Fruit fly (Drosophila melanogaster) whole organism, embryonic: ENCODE results near the gene CG11241.

Experiments
- Adf1 ChIP-seq: fragments of 200-800 bp; sonication (Bioruptor generic); IDR thresholded peaks from 2 replicates; pipeline ENCODE4 v1.3.6; 2022; ENCODE audit warnings: missing biosample characterization, missing genetic modification characterization
- Atf6 ChIP-seq: fragments of 200-800 bp; sonication (Bioruptor generic); IDR thresholded peaks from 2 replicates; pipeline ENCODE4 v1.3.6; 2022; ENCODE audit warnings: missing biosample characterization, missing genetic modification characterization
- CG11398 ChIP-seq: fragments of 200-800 bp; sonication (Bioruptor generic); optimal IDR thresholded peaks from 2 replicates; lab custom pipeline; 2016; ENCODE audit warnings: missing biosample characterization, missing genetic modification characterization
- CG13296 ChIP-seq: fragments of 200-800 bp; sonication (Bioruptor generic); optimal IDR thresholded peaks from 3 replicates; lab custom pipeline; 2018; ENCODE audit warnings: missing biosample characterization, mild to moderate bottlenecking, missing genetic modification characterization
- CG1602 ChIP-seq: fragments of 200-800 bp; sonication (Bioruptor generic); optimal IDR thresholded peaks from 3 replicates; lab custom pipeline; 2016; ENCODE audit warnings: missing biosample characterization, missing genetic modification characterization
- CG1603 ChIP-seq: fragments of 200-800 bp; sonication (Bioruptor generic); optimal IDR thresholded peaks from 2 replicates; lab custom pipeline; 2019; ENCODE audit warnings: missing biosample characterization, mild to moderate bottlenecking, missing genetic modification characterization, moderate library complexity
- CG17612 ChIP-seq: fragments of 200-800 bp; sonication (Bioruptor generic); IDR thresholded peaks from 2 replicates; pipeline ENCODE4 v1.3.6; 2022; ENCODE audit warnings: missing biosample characterization, missing genetic modification characterization
- CG17912 ChIP-seq: fragments of 200-800 bp; sonication (Bioruptor generic); optimal IDR thresholded peaks from 2 replicates; lab custom pipeline; 2018; ENCODE audit warnings: missing biosample characterization, mild to moderate bottlenecking, missing genetic modification characterization
- CG18599 ChIP-seq: fragments of 200-800 bp; sonication (Bioruptor generic); optimal IDR thresholded peaks from 3 replicates; lab custom pipeline; 2017; ENCODE audit warnings: missing biosample characterization, missing genetic modification characterization, mild to moderate bottlenecking, moderate library complexity, missing genetic modification reagents
- CG2889 ChIP-seq: fragments of 200-800 bp; sonication (Bioruptor generic); IDR thresholded peaks from 3 replicates; pipeline ENCODE4 v1.3.6; 2022; ENCODE audit warnings: missing biosample characterization, missing genetic modification characterization
- CG32532 ChIP-seq: fragments of 200-800 bp; sonication (Bioruptor generic); IDR thresholded peaks from 2 replicates; pipeline ENCODE4 v1.3.6; 2022; ENCODE audit warnings: missing biosample characterization, missing genetic modification characterization
- CG4707 ChIP-seq: fragments of 200-800 bp; sonication (Bioruptor generic); optimal IDR thresholded peaks from 2 replicates; lab custom pipeline; 2018; ENCODE audit warnings: missing biosample characterization, mild to moderate bottlenecking, missing genetic modification characterization, moderate library complexity
- CG5953 ChIP-seq: fragments of 200-800 bp; sonication (Bioruptor generic); IDR thresholded peaks from 2 replicates; pipeline ENCODE4 v1.3.6; 2022; ENCODE audit warnings: missing biosample characterization, missing genetic modification characterization
- CG7357 ChIP-seq: fragments of 200-800 bp; sonication (Bioruptor generic); IDR thresholded peaks from 3 replicates; pipeline ENCODE4 v1.3.6; 2022; ENCODE audit warnings: missing biosample characterization, missing genetic modification characterization
- CG7963 ChIP-seq: fragments of 200-800 bp; sonication (Bioruptor generic); IDR thresholded peaks from 3 replicates; pipeline ENCODE4 v1.3.6; 2022; ENCODE audit warnings: missing biosample characterization, missing genetic modification characterization; ENCODE audit not compliant: partially characterized antibody
- CG9215 ChIP-seq: fragments of 200-800 bp; sonication (Bioruptor generic); IDR thresholded peaks from 2 replicates; pipeline ENCODE4 v1.3.6; 2022; ENCODE audit warnings: missing biosample characterization, missing genetic modification characterization
- Dfd ChIP-seq, 2 experiments: fragments of >200 bp; optimal IDR thresholded peaks; 2 replicates each; lab custom pipeline; 2017; ENCODE audit warnings: missing biosample characterization in 2 of 2, missing genetic modification characterization in 2 of 2
- Dip3 ChIP-seq: fragments of 200-800 bp; sonication (Bioruptor generic); optimal IDR thresholded peaks from 3 replicates; lab custom pipeline; 2016; ENCODE audit warnings: missing biosample characterization, missing genetic modification characterization
- Eip74EF ChIP-seq, 2 experiments: fragments of 200-800 bp in 1 of 2; fragments of >200 bp in 1 of 2; sonication (Bioruptor generic) in 1 of 2; optimal IDR thresholded peaks; 2 replicates each; lab custom pipeline; 2017 to 2019; ENCODE audit warnings: missing biosample characterization in 2 of 2, missing genetic modification characterization in 2 of 2, mild to moderate bottlenecking in 1 of 2, moderate library complexity in 1 of 2
- Elba2 ChIP-seq: fragments of 200-800 bp; sonication (Bioruptor generic); optimal IDR thresholded peaks from 3 replicates; lab custom pipeline; 2016; ENCODE audit warnings: missing biosample characterization, missing genetic modification characterization
- Hr3 ChIP-seq: fragments of 200-800 bp; sonication (Bioruptor generic); optimal IDR thresholded peaks from 3 replicates; lab custom pipeline; 2016; ENCODE audit warnings: missing biosample characterization, missing genetic modification characterization
- Hr39 ChIP-seq: fragments of >200 bp; optimal IDR thresholded peaks from 2 replicates; lab custom pipeline; 2017
- Hsf ChIP-seq: fragments of 200-800 bp; sonication (Bioruptor generic); optimal IDR thresholded peaks from 3 replicates; lab custom pipeline; 2016; ENCODE audit warnings: missing biosample characterization, missing genetic modification characterization
- Jarid2 ChIP-seq: fragments of 200-800 bp; sonication (Bioruptor generic); optimal IDR thresholded peaks from 3 replicates; lab custom pipeline; 2017; ENCODE audit warnings: mild to moderate bottlenecking, missing biosample characterization, missing genetic modification reagents, missing genetic modification characterization
- MESR4 ChIP-seq: fragments of 200-800 bp; sonication (Bioruptor generic); optimal IDR thresholded peaks from 2 replicates; lab custom pipeline; 2018; ENCODE audit warnings: missing biosample characterization, mild to moderate bottlenecking, missing genetic modification characterization, moderate library complexity
- Myb ChIP-seq: fragments of 200-800 bp; sonication (Bioruptor generic); optimal IDR thresholded peaks from 2 replicates; lab custom pipeline; 2016; ENCODE audit warnings: missing biosample characterization, missing genetic modification characterization
- Pdp1 ChIP-seq, 2 experiments: fragments of 200-800 bp; sonication (Bioruptor generic); optimal IDR thresholded peaks; 3 replicates each; lab custom pipeline; 2016; ENCODE audit warnings: missing biosample characterization in 2 of 2, missing genetic modification characterization in 2 of 2, mild to moderate bottlenecking in 1 of 2, moderate library complexity in 1 of 2
- Scr ChIP-seq: fragments of 200-800 bp; sonication (Bioruptor generic); IDR thresholded peaks from 2 replicates; pipeline ENCODE4 v1.3.6; 2022; ENCODE audit warnings: missing biosample characterization, missing genetic modification characterization; ENCODE audit not compliant: partially characterized antibody
- Sox102F ChIP-seq: fragments of 200-800 bp; sonication (Bioruptor generic); optimal IDR thresholded peaks from 2 replicates; lab custom pipeline; 2018; ENCODE audit warnings: missing biosample characterization, mild to moderate bottlenecking, missing genetic modification characterization, moderate library complexity
- Tbp ChIP-seq: fragments of >200 bp; optimal IDR thresholded peaks from 2 replicates; lab custom pipeline; 2018; ENCODE audit warnings: missing biosample characterization, missing genetic modification characterization
- ac ChIP-seq: fragments of 200-800 bp; sonication (Bioruptor generic); optimal IDR thresholded peaks from 3 replicates; lab custom pipeline; 2017; ENCODE audit warnings: missing biosample characterization, mild to moderate bottlenecking, missing genetic modification characterization
- aop ChIP-seq: fragments of 200-800 bp; sonication (Bioruptor generic); IDR thresholded peaks from 2 replicates; pipeline ENCODE4 v1.3.6; 2022; ENCODE audit warnings: missing biosample characterization, missing genetic modification characterization
- cg ChIP-seq: fragments of 200-800 bp; sonication (Bioruptor generic); optimal IDR thresholded peaks from 3 replicates; lab custom pipeline; 2019; ENCODE audit warnings: missing biosample characterization, mild to moderate bottlenecking, missing genetic modification characterization, moderate library complexity
- chif ChIP-seq, 2 experiments: fragments of 200-800 bp; sonication (Bioruptor generic); optimal IDR thresholded peaks; 3 replicates each; lab custom pipeline; 2016; ENCODE audit warnings: missing biosample characterization in 2 of 2, missing genetic modification characterization in 2 of 2
- chinmo ChIP-seq: fragments of 200-800 bp; sonication (Bioruptor generic); IDR thresholded peaks from 4 replicates; pipeline ENCODE4 v1.3.6; 2022; ENCODE audit warnings: missing biosample characterization, missing genetic modification characterization; ENCODE audit not compliant: partially characterized antibody
- da ChIP-seq: fragments of 200-800 bp; sonication (Bioruptor generic); optimal IDR thresholded peaks from 2 replicates; lab custom pipeline; 2016; ENCODE audit warnings: missing biosample characterization, missing genetic modification characterization
- dati ChIP-seq: fragments of 200-800 bp; sonication (Bioruptor generic); IDR thresholded peaks from 2 replicates; pipeline ENCODE4 v1.3.6; 2022; ENCODE audit warnings: missing biosample characterization, missing genetic modification characterization
- dmrt11E ChIP-seq: fragments of 200-800 bp; sonication (Bioruptor generic); optimal IDR thresholded peaks from 3 replicates; lab custom pipeline; 2018; ENCODE audit warnings: missing biosample characterization, mild to moderate bottlenecking, missing genetic modification characterization, moderate library complexity
- dmrt99B ChIP-seq: fragments of 200-800 bp; sonication (Bioruptor generic); optimal IDR thresholded peaks from 2 replicates; lab custom pipeline; 2018; ENCODE audit warnings: missing biosample characterization, mild to moderate bottlenecking, missing genetic modification characterization, moderate library complexity
- dysf ChIP-seq: fragments of 200-800 bp; sonication (Bioruptor generic); IDR thresholded peaks from 3 replicates; pipeline ENCODE4 v1.3.6; 2022; ENCODE audit warnings: missing biosample characterization, missing genetic modification characterization
- gcm2 ChIP-seq: fragments of 200-800 bp; sonication (Bioruptor generic); optimal IDR thresholded peaks from 2 replicates; lab custom pipeline; 2016; ENCODE audit warnings: missing biosample characterization, missing genetic modification characterization
- nmo ChIP-seq: fragments of 200-800 bp; sonication (Bioruptor generic); optimal IDR thresholded peaks from 2 replicates; lab custom pipeline; 2018; ENCODE audit warnings: missing biosample characterization, mild to moderate bottlenecking, missing genetic modification characterization, moderate library complexity
- nom ChIP-seq: fragments of 200-800 bp; sonication (Bioruptor generic); optimal IDR thresholded peaks from 2 replicates; lab custom pipeline; 2017; ENCODE audit warnings: missing biosample characterization, missing genetic modification characterization, mild to moderate bottlenecking, moderate library complexity, missing genetic modification reagents
- ro ChIP-seq: fragments of 200-800 bp; sonication (Bioruptor generic); IDR thresholded peaks from 2 replicates; pipeline ENCODE4 v1.3.6; 2022; ENCODE audit warnings: missing biosample characterization, missing genetic modification characterization
- seq ChIP-seq: fragments of 200-800 bp; sonication (Bioruptor generic); IDR thresholded peaks from 2 replicates; pipeline ENCODE4 v1.3.6; 2022; ENCODE audit warnings: missing biosample characterization, missing genetic modification characterization
- sima ChIP-seq: fragments of 200-800 bp; sonication (Bioruptor generic); optimal IDR thresholded peaks from 2 replicates; lab custom pipeline; 2016; ENCODE audit warnings: missing biosample characterization, missing genetic modification characterization
- sisA ChIP-seq: fragments of 200-800 bp; sonication (Bioruptor generic); IDR thresholded peaks from 2 replicates; pipeline ENCODE4 v1.3.6; 2022; ENCODE audit warnings: missing biosample characterization, missing genetic modification characterization
- sqz ChIP-seq: fragments of 200-800 bp; sonication (Bioruptor generic); optimal IDR thresholded peaks from 3 replicates; lab custom pipeline; 2018; ENCODE audit warnings: missing biosample characterization, mild to moderate bottlenecking, missing genetic modification characterization
- usp ChIP-seq: fragments of >200 bp; optimal IDR thresholded peaks from 2 replicates; lab custom pipeline; 2017; ENCODE audit warnings: missing biosample characterization, missing genetic modification characterization
- vfl ChIP-seq: fragments of 200-800 bp; sonication (Bioruptor generic); optimal IDR thresholded peaks from 2 replicates; lab custom pipeline; 2016; ENCODE audit warnings: missing biosample characterization, missing genetic modification characterization
- vvl ChIP-seq: fragments of 200-800 bp; sonication (Bioruptor generic); IDR thresholded peaks from 2 replicates; pipeline ENCODE4 v1.3.6; 2022; ENCODE audit warnings: missing biosample characterization, missing genetic modification characterization
- z ChIP-seq: fragments of 200-800 bp; sonication (Bioruptor generic); IDR thresholded peaks from 3 replicates; pipeline ENCODE4 v1.3.6; 2022; ENCODE audit warnings: missing biosample characterization, missing genetic modification characterization

CG11241 gene

DNA sequence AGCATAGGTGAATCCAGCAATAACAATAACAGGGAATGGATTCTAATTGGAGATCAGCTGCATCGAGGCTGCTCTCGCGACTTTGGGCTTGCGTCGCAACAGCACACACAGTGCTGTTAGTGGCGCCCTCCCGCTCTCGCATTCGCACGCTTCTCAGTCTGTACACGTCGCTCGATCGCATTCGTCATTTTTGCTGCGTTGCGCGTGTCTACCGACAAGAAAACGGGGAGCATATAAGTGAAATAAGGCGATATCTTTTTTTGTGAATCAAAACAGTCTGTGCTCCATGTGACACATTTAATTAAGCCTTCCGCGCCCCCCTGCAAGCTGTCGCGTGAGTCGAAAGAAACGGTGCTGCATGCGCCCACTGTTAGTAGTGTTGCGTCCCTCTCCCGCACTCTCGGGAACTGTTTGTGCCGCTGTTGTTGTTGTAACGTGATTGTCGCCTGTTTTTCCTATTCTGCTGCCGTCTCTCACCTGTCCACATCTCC, 35.2 kb upstream of the CG11241 start (continued):
- TF ChIP-seq nom (GFP tag; lab: Kevin White, UChicago) (peak; percentile 44), Dip3 (no peak), CG32532 (GFP tag; lab: Robert Waterston, UW) (peak; percentile 19; the same call in 1 of the 2 replicates), dmrt99B (tag; lab: Kevin White, UChicago) (no peak), Hr3 (GFP tag; lab: Kevin White, UChicago) (no peak), Scr (GFP tag; lab: Robert Waterston, UW) (0 out of 2 replicates have a peak, but pooled peaks have one; percentile 29), Hr39 (lab: Kevin White, UChicago) (no peak), Pdp1 (GFP tag; optimal IDR thresholded peaks at IDR 0.05; lab: Kevin White, UChicago) (no peak), Atf6 (no peak), CG7357 (GFP tag; lab: Robert Waterston, UW) (no peak), Elba2 (GFP tag; lab: Kevin White, UChicago) (peak; percentile 29), Myb (no peak), CG11398 (GFP tag; lab: Kevin White, UChicago) (no peak), CG17612 (GFP tag; lab: Robert Waterston, UW) (no peak), Hsf (GFP tag; lab: Kevin White, UChicago) (no peak), vfl (no peak), chinmo (peak; percentile 92; the same call in 3 of the 4 replicates), CG13296 (GFP tag; lab: Kevin White, UChicago) (no peak), CG1603 (peak; percentile 33), CG5953 (GFP tag; lab: Robert Waterston, UW) (no peak), dysf (GFP tag; lab: Robert Waterston, UW) (no peak), gcm2 (GFP tag; lab: Kevin White, UChicago) (no peak), Tbp (GFP tag; lab: Kevin White, UChicago) (no peak), seq (GFP tag; lab: Robert Waterston, UW) (no peak), CG18599 (GFP tag; lab: Kevin White, UChicago) (no peak), da (GFP tag; lab: Kevin White, UChicago) (no peak), vvl (no peak), CG17912 (no peak), Sox102F (no peak), CG7963 (GFP tag; lab: Robert Waterston, UW) (0 out of 3 replicates have a peak, but pooled peaks have one; percentile 14), aop (GFP tag; lab: Robert Waterston, UW) (no peak), z (GFP tag; lab: Robert Waterston, UW) (no peak), usp (no peak), dmrt11E (tag; lab: Kevin White, UChicago) (no peak), CG4707 (GFP tag; lab: Kevin White, UChicago) (no peak), CG2889 (GFP tag; lab: Robert Waterston, UW) (no peak), sisA (no peak), ro (GFP tag; lab: Robert Waterston, UW) (no peak), sima (GFP tag; lab: Kevin White, UChicago) (no peak), Dfd (GFP tag; optimal IDR thresholded peaks at IDR 0.05; lab: Kevin White, UChicago) (no peak), Eip74EF (GFP tag; optimal IDR thresholded peaks at IDR 0.05; lab: Kevin White, UChicago) (no peak), sqz (GFP tag; lab: Kevin White, UChicago) (no peak), dati (no peak), chif (GFP tag; optimal IDR thresholded peaks at IDR 0.05; lab: Kevin White, UChicago) (no peak), nmo (GFP tag; lab: Kevin White, UChicago) (no peak), Jarid2 (GFP tag; lab: Kevin White, UChicago) (peak; percentile 84), cg (GFP tag; lab: Kevin White, UChicago) (peak; percentile 9), CG1602 (no peak), ac (GFP tag; lab: Kevin White, UChicago) (no peak), Adf1 (no peak; the same call in 1 of the 2 replicates), MESR4 (GFP tag; lab: Kevin White, UChicago) (peak; percentile 42), CG9215 (GFP tag; lab: Robert Waterston, UW) (no peak)
